Fruit fly (Drosophila melanogaster) whole organism, prepupa: ENCODE data around the gene CG31650.

ENCODE experiments used
- CG10669 ChIP-seq: fragments of 200-800 bp; sonication (Bioruptor generic); optimal IDR thresholded peaks from 3 replicates; lab custom pipeline; 2018; ENCODE audit warnings: missing biosample characterization, mild to moderate bottlenecking, missing genetic modification characterization, moderate library complexity
- CG6854 ChIP-seq: fragments of 200-800 bp; sonication (Bioruptor generic); optimal IDR thresholded peaks from 2 replicates; lab custom pipeline; 2017; ENCODE audit warnings: missing biosample characterization, mild to moderate bottlenecking, missing genetic modification characterization
- Hr4 ChIP-seq: fragments of 200-800 bp; sonication (Bioruptor generic); optimal IDR thresholded peaks from 3 replicates; lab custom pipeline; 2016; ENCODE audit warnings: missing biosample characterization, missing genetic modification characterization
- OdsH ChIP-seq: fragments of 200-800 bp; sonication (Bioruptor generic); optimal IDR thresholded peaks from 3 replicates; lab custom pipeline; 2016; ENCODE audit warnings: missing biosample characterization, missing genetic modification characterization
- Smox ChIP-seq: fragments of 200-800 bp; sonication (Bioruptor generic); optimal IDR thresholded peaks from 3 replicates; lab custom pipeline; 2016; ENCODE audit warnings: missing biosample characterization, missing genetic modification characterization
- acj6 ChIP-seq: fragments of 200-800 bp; sonication (Bioruptor generic); optimal IDR thresholded peaks from 3 replicates; lab custom pipeline; 2016; ENCODE audit warnings: missing biosample characterization, missing genetic modification characterization
- dac ChIP-seq: fragments of 200-800 bp; sonication (Bioruptor generic); optimal IDR thresholded peaks from 2 replicates; lab custom pipeline; 2017; ENCODE audit warnings: missing biosample characterization, mild to moderate bottlenecking, missing genetic modification characterization

dm6 chr2L:5063936-5064335, 19.4 kb upstream of the CG31650 start:
- TF ChIP-seq dac, result no peak
- TF ChIP-seq acj6 (GFP tag; lab: Kevin White, UChicago), result no peak
- no peak for TF ChIP-seq Smox (GFP tag; lab: Kevin White, UChicago)
- TF ChIP-seq CG10669 (GFP tag; lab: Kevin White, UChicago), result no peak
- TF ChIP-seq Hr4 (GFP tag; lab: Kevin White, UChicago), result no peak
- peak; percentile 20 for TF ChIP-seq CG6854 (GFP tag; lab: Kevin White, UChicago)
- TF ChIP-seq OdsH, result no peak
